Worm (Caenorhabditis elegans) whole organism, mixed stage, embryonic: Measurements from ENCODE around the gene prkl-1.

Experiments
- ceh-43 ChIP-seq: fragments of 200-800 bp; sonication (Bioruptor generic); optimal IDR thresholded peaks from 2 replicates; lab custom pipeline; 2018; ENCODE audit warnings: mild to moderate bottlenecking, missing genetic modification characterization, moderate library complexity, missing compliant biosample characterization
- flh-1 ChIP-seq: fragments of 200-800 bp; sonication (Bioruptor generic); optimal IDR thresholded peaks from 2 replicates; lab custom pipeline; 2018; ENCODE audit warnings: mild to moderate bottlenecking, missing genetic modification characterization, moderate library complexity, missing compliant biosample characterization
- lin-32 ChIP-seq: fragments of 200-800 bp; sonication (Bioruptor generic); optimal IDR thresholded peaks from 2 replicates; lab custom pipeline; 2018; ENCODE audit warnings: mild to moderate bottlenecking, missing genetic modification characterization, missing compliant biosample characterization
- nhr-76 ChIP-seq: sonication (generic microtip); optimal IDR thresholded peaks from 2 replicates; lab custom pipeline; 2017; ENCODE audit warnings: missing biosample characterization, missing genetic modification characterization
- snpc-4 ChIP-seq: fragments of 150-350 bp; optimal IDR thresholded peaks from 2 replicates; lab custom pipeline; 2014; ENCODE audit warnings: missing biosample characterization, missing genetic modification characterization
- sptf-1 ChIP-seq: sonication (generic microtip); optimal IDR thresholded peaks from 2 replicates; lab custom pipeline; 2017; ENCODE audit warnings: mild to moderate bottlenecking, missing genetic modification characterization, moderate library complexity, missing compliant biosample characterization
- unc-39 ChIP-seq: fragments of 150-350 bp; optimal IDR thresholded peaks from 2 replicates; lab custom pipeline; 2014; ENCODE audit warnings: missing biosample characterization, missing genetic modification characterization
- unc-62 ChIP-seq: fragments of 150-350 bp; optimal IDR thresholded peaks from 2 replicates; lab custom pipeline; 2014; ENCODE audit warnings: missing biosample characterization, missing genetic modification reagents, missing genetic modification characterization

DNA sequence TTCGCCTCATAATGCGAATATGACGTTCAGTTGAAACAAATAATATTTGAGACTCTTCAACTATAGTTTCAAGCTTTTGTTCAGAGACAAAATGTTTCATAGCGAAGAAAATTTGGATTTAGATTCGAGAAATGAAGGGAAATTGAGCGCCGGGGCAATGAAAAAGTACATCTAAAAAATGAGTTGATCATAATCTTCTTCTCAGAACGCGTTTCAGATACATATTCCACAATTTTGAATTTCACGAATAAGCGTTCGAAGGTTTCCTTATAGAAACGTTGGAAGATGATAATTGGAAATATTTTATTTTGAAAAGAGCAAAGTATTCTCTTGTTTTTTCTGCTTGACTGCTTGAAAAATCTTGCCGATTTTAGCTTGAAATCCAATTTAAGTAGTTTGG, 16.5 kb downstream of the prkl-1 start, which contains the start of gene ZK381.8:
- no peak for TF ChIP-seq snpc-4
- TF ChIP-seq unc-39 = no peak
- TF ChIP-seq unc-62 = no peak
- no peak for TF ChIP-seq sptf-1
- TF ChIP-seq flh-1 = no peak
- no peak for TF ChIP-seq lin-32 (GFP tag; lab: Kevin White, UChicago)
- no peak for TF ChIP-seq ceh-43 (GFP tag; lab: Kevin White, UChicago)
- TF ChIP-seq nhr-76 (tag; lab: Kevin White, UChicago) = no peak
